Fruit fly (Drosophila melanogaster) whole organism, wandering third instar larva: ENCODE results near the gene Nup153.

Source experiments
- Abd-B ChIP-seq: fragments of >200 bp; optimal IDR thresholded peaks from 2 replicates; lab custom pipeline; 2017; ENCODE audit warnings: missing biosample characterization, missing genetic modification characterization
- CG32264 ChIP-seq: fragments of 200-800 bp; sonication (Bioruptor generic); optimal IDR thresholded peaks from 2 replicates; lab custom pipeline; 2016; ENCODE audit warnings: missing biosample characterization, missing genetic modification characterization
- CrebA ChIP-seq: fragments of 200-800 bp; sonication (Bioruptor generic); optimal IDR thresholded peaks from 2 replicates; lab custom pipeline; 2016; ENCODE audit warnings: missing biosample characterization, mild to moderate bottlenecking, missing genetic modification characterization, borderline replicate concordance
- Dfd ChIP-seq: fragments of >200 bp; optimal IDR thresholded peaks from 2 replicates; lab custom pipeline; 2017; ENCODE audit warnings: missing biosample characterization, missing genetic modification characterization
- Dif ChIP-seq: fragments of 200-275, 200-300 bp; sonication (Bioruptor generic); optimal IDR thresholded peaks from 2 replicates; lab custom pipeline; 2018; ENCODE audit warnings: missing biosample characterization, missing genetic modification characterization; ENCODE audit not compliant: partially characterized antibody
- GATAd ChIP-seq: sonication (Bioruptor generic); optimal IDR thresholded peaks from 2 replicates; lab custom pipeline; 2016; ENCODE audit warnings: missing biosample characterization, missing genetic modification characterization
- Hnf4 ChIP-seq: fragments of 200-800 bp; sonication (Bioruptor generic); optimal IDR thresholded peaks from 2 replicates; lab custom pipeline; 2016; ENCODE audit warnings: missing biosample characterization, mild to moderate bottlenecking, missing genetic modification characterization
- Hr83 ChIP-seq: fragments of 200-300 bp; sonication (Bioruptor generic); optimal IDR thresholded peaks from 2 replicates; lab custom pipeline; 2016; ENCODE audit warnings: missing biosample characterization, mild to moderate bottlenecking, missing genetic modification characterization, moderate library complexity; ENCODE audit not compliant: poor library complexity, severe bottlenecking
- Mio ChIP-seq: sonication (Bioruptor generic); optimal IDR thresholded peaks from 2 replicates; lab custom pipeline; 2016; ENCODE audit warnings: missing biosample characterization, missing genetic modification characterization
- Myc ChIP-seq: fragments of >200 bp; optimal IDR thresholded peaks from 2 replicates; lab custom pipeline; 2017
- N ChIP-seq: fragments of >200 bp; optimal IDR thresholded peaks from 2 replicates; lab custom pipeline; 2018; ENCODE audit warnings: missing biosample characterization, missing external identifiers, missing genetic modification characterization
- OdsH ChIP-seq: fragments of 200-800 bp; sonication (Bioruptor generic); optimal IDR thresholded peaks from 2 replicates; lab custom pipeline; 2016; ENCODE audit warnings: missing biosample characterization, mild to moderate bottlenecking, missing genetic modification characterization
- Rel ChIP-seq, 2 experiments: fragments of 200-800 bp; sonication (Bioruptor generic) in 1 of 2; optimal IDR thresholded peaks; 2 replicates in 1 of 2; 3 replicates in 1 of 2; lab custom pipeline; 2016 to 2019; ENCODE audit warnings: mild to moderate bottlenecking in 2 of 2, missing biosample characterization in 2 of 2, missing genetic modification characterization in 2 of 2, moderate library complexity in 1 of 2
- Sp1 ChIP-seq: fragments of 200-800 bp; sonication (Bioruptor generic); optimal IDR thresholded peaks from 3 replicates; lab custom pipeline; 2019; ENCODE audit warnings: missing biosample characterization, mild to moderate bottlenecking, missing genetic modification characterization, moderate library complexity
- br ChIP-seq: fragments of 200-800 bp; sonication (Bioruptor generic); optimal IDR thresholded peaks from 2 replicates; lab custom pipeline; 2016; ENCODE audit warnings: missing biosample characterization, missing genetic modification characterization
- dmrt93B ChIP-seq: fragments of 200-800 bp; sonication (Bioruptor generic); optimal IDR thresholded peaks from 2 replicates; lab custom pipeline; 2018; ENCODE audit warnings: missing biosample characterization, mild to moderate bottlenecking, missing genetic modification characterization
- ey ChIP-seq: fragments of 200-800 bp; sonication (Bioruptor generic); optimal IDR thresholded peaks from 2 replicates; lab custom pipeline; 2016; ENCODE audit warnings: missing biosample characterization, missing genetic modification characterization
- foxo ChIP-seq, 2 experiments: fragments of 200-800 bp; sonication (Bioruptor generic); optimal IDR thresholded peaks; 2 replicates in 1 of 2; 3 replicates in 1 of 2; lab custom pipeline; 2016 to 2017; ENCODE audit warnings: missing biosample characterization in 2 of 2, missing genetic modification characterization in 2 of 2
- fru ChIP-seq: fragments of 200-800 bp; sonication (Bioruptor generic); optimal IDR thresholded peaks from 3 replicates; lab custom pipeline; 2016; ENCODE audit warnings: missing biosample characterization, mild to moderate bottlenecking, missing genetic modification characterization
- h ChIP-seq: fragments of 200-800 bp; sonication (Bioruptor generic); optimal IDR thresholded peaks from 3 replicates; lab custom pipeline; 2016; ENCODE audit warnings: missing biosample characterization, mild to moderate bottlenecking, missing genetic modification characterization
- jim ChIP-seq: fragments of 175-275, 200-325 bp; sonication (Bioruptor generic); optimal IDR thresholded peaks from 2 replicates; lab custom pipeline; 2016; ENCODE audit warnings: missing biosample characterization, mild to moderate bottlenecking, missing genetic modification characterization
- pan ChIP-seq: fragments of >200 bp; optimal IDR thresholded peaks from 2 replicates; lab custom pipeline; 2017
- rgr ChIP-seq: fragments of 200-800 bp; sonication (Bioruptor generic); optimal IDR thresholded peaks from 3 replicates; lab custom pipeline; 2016; ENCODE audit warnings: missing biosample characterization, mild to moderate bottlenecking, missing genetic modification characterization
- sage ChIP-seq: fragments of 200-800 bp; sonication (Bioruptor generic); optimal IDR thresholded peaks from 2 replicates; lab custom pipeline; 2016; ENCODE audit warnings: missing biosample characterization, mild to moderate bottlenecking, missing genetic modification characterization
- tai ChIP-seq: sonication (Bioruptor generic); optimal IDR thresholded peaks from 2 replicates; lab custom pipeline; 2016; ENCODE audit warnings: missing biosample characterization, missing genetic modification characterization
- usp ChIP-seq: fragments of >200 bp; optimal IDR thresholded peaks from 2 replicates; lab custom pipeline; 2017; ENCODE audit warnings: missing biosample characterization, missing genetic modification characterization
- woc ChIP-seq: sonication (Bioruptor generic); optimal IDR thresholded peaks from 2 replicates; lab custom pipeline; 2016; ENCODE audit warnings: missing biosample characterization, mild to moderate bottlenecking, missing genetic modification characterization

Gene Nup153

DNA sequence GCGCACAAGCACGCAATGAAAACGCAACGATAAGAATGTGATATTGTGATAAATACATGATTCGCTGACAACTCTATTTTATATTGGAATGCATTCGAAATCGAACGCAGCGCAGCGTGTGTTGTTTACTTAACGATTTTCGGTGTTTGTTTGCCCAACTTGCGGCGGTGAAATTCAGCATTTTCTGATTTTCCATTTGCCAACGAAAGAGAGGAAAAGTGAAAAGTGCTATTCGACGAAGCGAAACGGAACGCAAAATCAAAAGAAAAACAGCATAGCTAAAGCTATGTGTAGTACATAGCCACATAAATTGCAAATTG, 42.0 kb downstream of the Nup153 start:
- no peak for TF ChIP-seq rgr (GFP tag; lab: Kevin White, UChicago)
- no peak for TF ChIP-seq sage (GFP tag; lab: Kevin White, UChicago)
- TF ChIP-seq br (GFP tag; lab: Kevin White, UChicago): no peak
- TF ChIP-seq tai (GFP tag; lab: Kevin White, UChicago): no peak
- TF ChIP-seq Rel (GFP tag; optimal IDR thresholded peaks at IDR 0.05; lab: Kevin White, UChicago): no peak
- TF ChIP-seq Rel (tag; optimal IDR thresholded peaks at IDR 0.05; lab: Kevin White, UChicago): no peak
- no peak for TF ChIP-seq h (GFP tag; lab: Kevin White, UChicago)
- TF ChIP-seq Hnf4 (GFP tag; lab: Kevin White, UChicago): no peak
- no peak for TF ChIP-seq ey (GFP tag; lab: Kevin White, UChicago)
- no peak for TF ChIP-seq foxo (GFP tag; optimal IDR thresholded peaks at IDR 0.05; lab: Kevin White, UChicago)
- TF ChIP-seq Dif: no peak
- TF ChIP-seq GATAd (GFP tag; lab: Kevin White, UChicago): no peak
- TF ChIP-seq Sp1 (GFP tag; lab: Kevin White, UChicago): no peak
- no peak for TF ChIP-seq Hr83 (GFP tag; lab: Kevin White, UChicago)
- TF ChIP-seq Mio (GFP tag; lab: Kevin White, UChicago): no peak
- no peak for TF ChIP-seq usp (GFP tag; lab: Kevin White, UChicago)
- TF ChIP-seq CG32264 (GFP tag; lab: Kevin White, UChicago): no peak
- no peak for TF ChIP-seq OdsH (GFP tag; lab: Kevin White, UChicago)
- TF ChIP-seq Abd-B (GFP tag; lab: Kevin White, UChicago): no peak
- no peak for TF ChIP-seq pan (lab: Kevin White, UChicago)

DNA sequence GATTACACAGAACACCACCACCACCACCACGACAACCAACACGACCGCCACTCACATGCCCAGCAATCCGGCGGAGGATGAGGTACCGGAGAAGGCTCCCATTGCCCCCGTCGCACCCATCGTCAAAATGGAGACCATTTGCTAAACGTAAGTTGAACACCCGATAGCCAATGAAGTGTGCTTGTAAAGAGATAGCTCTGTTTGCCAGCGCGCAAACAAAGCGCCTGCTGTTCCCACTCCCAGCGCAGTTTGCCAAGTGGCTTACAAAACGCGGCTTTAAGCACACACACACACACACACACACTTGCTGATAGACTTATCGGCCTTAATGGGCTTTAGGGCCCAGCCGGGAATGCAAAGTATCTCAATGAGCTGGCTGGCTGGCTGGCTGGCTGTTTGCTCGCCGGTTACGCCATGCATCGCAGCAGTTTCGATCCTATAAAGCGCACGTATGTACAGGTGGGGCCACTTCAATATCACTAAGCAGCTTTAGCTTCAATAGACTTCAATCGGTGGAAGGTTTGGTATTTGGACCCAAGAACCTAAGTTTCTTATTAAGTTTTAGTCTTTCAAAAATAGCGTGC, 44.4 kb downstream of the Nup153 start:
- TF ChIP-seq rgr (GFP tag; lab: Kevin White, UChicago) (no peak), Dif (no peak), foxo (GFP tag; optimal IDR thresholded peaks at IDR 0.05; lab: Kevin White, UChicago) (no peak), jim (no peak), Sp1 (GFP tag; lab: Kevin White, UChicago) (no peak)

DNA sequence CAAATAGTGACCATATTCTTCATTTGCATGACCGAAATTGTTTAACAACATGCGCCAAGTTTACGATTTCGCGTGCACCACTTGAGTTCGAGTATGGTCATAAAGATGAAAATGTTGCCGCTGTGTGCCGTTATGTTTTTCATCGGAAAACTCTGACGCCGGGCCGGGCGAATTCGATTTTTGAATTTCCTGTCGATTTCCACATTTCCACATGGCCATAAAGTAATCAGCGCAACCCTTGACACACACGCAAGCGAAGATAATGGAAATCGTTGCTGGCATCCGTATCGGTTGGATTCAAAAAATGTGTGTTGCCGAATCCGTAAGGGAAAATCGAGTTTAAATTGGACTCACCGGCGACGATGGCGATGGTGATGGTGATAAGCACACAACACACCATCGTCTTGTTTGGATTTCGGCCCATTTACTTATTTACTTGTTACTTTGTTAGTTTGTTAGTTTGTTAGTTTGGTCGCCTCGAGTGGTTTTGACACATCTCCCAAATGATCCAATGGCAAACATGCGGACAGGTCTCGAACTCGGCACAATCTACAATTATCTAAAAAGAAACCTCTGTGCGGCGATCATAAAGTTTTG, 45.6 kb downstream of the Nup153 start:
- no peak for TF ChIP-seq fru (GFP tag; lab: Kevin White, UChicago)
- no peak for TF ChIP-seq Rel (GFP tag; optimal IDR thresholded peaks at IDR 0.05; lab: Kevin White, UChicago)
- no peak for TF ChIP-seq Rel (tag; optimal IDR thresholded peaks at IDR 0.05; lab: Kevin White, UChicago)
- no peak for TF ChIP-seq CG32264 (GFP tag; lab: Kevin White, UChicago)
- no peak for TF ChIP-seq CrebA
- no peak for TF ChIP-seq Myc (lab: Kevin White, UChicago)
- no peak for TF ChIP-seq Dfd (GFP tag; lab: Kevin White, UChicago)
- no peak for TF ChIP-seq usp (GFP tag; lab: Kevin White, UChicago)
- no peak for TF ChIP-seq GATAd (GFP tag; lab: Kevin White, UChicago)
- no peak for TF ChIP-seq N (GFP tag; lab: Kevin White, UChicago)

DNA sequence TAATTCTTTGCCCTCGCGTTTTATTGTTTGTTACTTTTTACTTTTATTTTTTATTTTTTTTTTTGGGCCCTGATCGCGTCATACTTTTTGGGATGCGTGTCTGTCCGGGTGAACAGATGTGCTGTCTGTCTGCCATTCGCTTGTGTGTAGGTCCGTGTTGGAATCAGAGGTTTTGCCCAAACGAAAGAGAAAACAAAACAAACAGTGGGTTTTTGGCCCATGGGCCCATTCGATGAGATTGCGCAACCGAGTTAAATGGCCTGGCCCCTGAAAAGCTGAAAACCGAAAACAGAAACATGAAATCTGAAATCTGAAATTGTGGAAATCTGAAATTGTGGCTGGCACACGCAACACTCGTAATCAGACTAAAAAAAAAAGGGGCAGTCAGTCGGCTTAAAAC, 46.4 kb downstream of the Nup153 start:
- TF ChIP-seq Hnf4 (GFP tag; lab: Kevin White, UChicago): no peak

DNA sequence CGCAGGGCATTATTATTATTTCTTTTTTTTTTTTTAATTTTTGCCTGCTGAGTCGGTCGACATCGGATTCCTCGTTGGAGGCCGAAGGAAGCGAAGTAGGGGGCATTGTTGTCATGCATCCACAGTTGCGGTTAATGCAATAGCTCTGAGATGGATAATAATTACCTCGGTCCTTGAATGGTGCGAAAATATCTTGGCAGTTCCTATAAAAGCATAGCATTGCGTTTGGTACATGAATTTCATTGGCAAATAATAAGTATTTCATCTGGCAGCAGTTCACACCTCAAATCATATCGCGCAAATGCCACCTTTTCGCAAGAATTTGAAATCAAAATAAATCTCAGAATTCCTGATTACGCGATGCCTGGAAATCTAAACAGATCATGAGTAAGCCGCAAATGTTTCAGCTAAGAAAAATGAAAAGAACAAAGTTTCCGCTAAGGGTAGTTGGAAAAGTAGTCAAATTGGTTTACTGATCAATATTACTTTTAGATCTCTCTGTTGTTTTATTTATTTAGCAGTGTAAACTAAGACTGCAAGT, 48.1 kb downstream of the Nup153 start:
- TF ChIP-seq dmrt93B (peak; percentile 9), Rel (GFP tag; optimal IDR thresholded peaks at IDR 0.05; lab: Kevin White, UChicago) (no peak), Rel (tag; optimal IDR thresholded peaks at IDR 0.05; lab: Kevin White, UChicago) (no peak), woc (peak; percentile 30), CrebA (no peak), foxo (GFP tag; optimal IDR thresholded peaks at IDR 0.05; lab: Kevin White, UChicago) (peak in 1 of 2 experiments; percentile 36), fru (GFP tag; lab: Kevin White, UChicago) (peak; percentile 9), Sp1 (GFP tag; lab: Kevin White, UChicago) (peak; percentile 10), ey (GFP tag; lab: Kevin White, UChicago) (peak; percentile 29)
